Worm (Caenorhabditis elegans): ENCODE measurements around the gene F42H10.3.
A peak's percentile ranks its signal among the peaks of the same experiment; 100 is the strongest.

Gene F42H10.3

ce11 chrIII:8529772-8530171 lies 45.8 kb downstream of the F42H10.3 start, which contains the start of gene ZC21.10:
Gene ZC21.10 (plus strand): TSS chrIII:8530072.
- TF ChIP-seq nhr-76 (tag; optimal IDR thresholded peaks at IDR 0.05) (no peak), nhr-2 (tag; optimal IDR thresholded peaks at IDR 0.05) (no peak), mab-5 (tag; optimal IDR thresholded peaks at IDR 0.05) (no peak), lin-32 (GFP tag; optimal IDR thresholded peaks at IDR 0.05) (no peak), mls-2 (tag; optimal IDR thresholded peaks at IDR 0.05) (no peak), M03D4.4 (tag; optimal IDR thresholded peaks at IDR 0.05) (no peak), flh-1 (GFP tag; optimal IDR thresholded peaks at IDR 0.05) (no peak), elt-1 (tag; optimal IDR thresholded peaks at IDR 0.05; ENCODE audit: borderline replicate concordance, insufficient read depth) (no peak), zip-8 (tag; optimal IDR thresholded peaks at IDR 0.05) (no peak), drap-1 (GFP tag; optimal IDR thresholded peaks at IDR 0.05) (no peak), cnd-1 (tag; optimal IDR thresholded peaks at IDR 0.05) (no peak), tbx-8 (GFP tag; optimal IDR thresholded peaks at IDR 0.05) (no peak), sptf-1 (tag; optimal IDR thresholded peaks at IDR 0.05) (no peak), nhr-28 (tag; optimal IDR thresholded peaks at IDR 0.05) (no peak), unc-120 (tag; optimal IDR thresholded peaks at IDR 0.05; ENCODE audit: poor library complexity, severe bottlenecking) (no peak), bed-3 (GFP tag; optimal IDR thresholded peaks at IDR 0.05) (no peak), ces-1 (GFP tag; optimal IDR thresholded peaks at IDR 0.05) (no peak)

ce11 chrIII:8533900-8534299 lies 49.9 kb downstream of the F42H10.3 start:
- TF ChIP-seq mep-1 (tag; optimal IDR thresholded peaks at IDR 0.05) (no peak), ces-1 (GFP tag; optimal IDR thresholded peaks at IDR 0.05) (peak; percentile 4)

ce11 chrIII:8534647-8535181 lies 50.8 kb downstream of the F42H10.3 start, which contains the start of gene trp-1:
Gene trp-1 (plus strand): TSS chrIII:8535131.
- no peak for TF ChIP-seq mep-1 (tag; optimal IDR thresholded peaks at IDR 0.05)
- no peak for TF ChIP-seq nhr-237 (tag; optimal IDR thresholded peaks at IDR 0.05)
- TF ChIP-seq lin-13 (tag; optimal IDR thresholded peaks at IDR 0.05), result no peak
- TF ChIP-seq tbx-8 (GFP tag; optimal IDR thresholded peaks at IDR 0.05), result no peak
- TF ChIP-seq lsy-2 (tag; optimal IDR thresholded peaks at IDR 0.05), result no peak
- no peak for TF ChIP-seq ceh-43 (GFP tag; optimal IDR thresholded peaks at IDR 0.05)
- no peak for TF ChIP-seq ceh-83 (GFP tag; optimal IDR thresholded peaks at IDR 0.05)
- TF ChIP-seq ces-1 (GFP tag; optimal IDR thresholded peaks at IDR 0.05), result no peak
- no peak for TF ChIP-seq nhr-76 (tag; optimal IDR thresholded peaks at IDR 0.05)
- no peak for TF ChIP-seq sem-2 (GFP tag; optimal IDR thresholded peaks at IDR 0.05)
- no peak for TF ChIP-seq sptf-1 (tag; optimal IDR thresholded peaks at IDR 0.05)
- no peak for TF ChIP-seq bed-3 (GFP tag; optimal IDR thresholded peaks at IDR 0.05)
- TF ChIP-seq drap-1 (GFP tag; optimal IDR thresholded peaks at IDR 0.05), result no peak
- no peak for TF ChIP-seq nhr-28 (tag; optimal IDR thresholded peaks at IDR 0.05)
- no peak for TF ChIP-seq unc-120 (tag; optimal IDR thresholded peaks at IDR 0.05; ENCODE audit: poor library complexity, severe bottlenecking)
- TF ChIP-seq elt-3 (tag; optimal IDR thresholded peaks at IDR 0.05), result no peak
- TF ChIP-seq cnd-1 (tag; optimal IDR thresholded peaks at IDR 0.05), result no peak

- no peak for TF ChIP-seq ham-2 (GFP tag; optimal IDR thresholded peaks at IDR 0.05)
- TF ChIP-seq mls-2 (tag; optimal IDR thresholded peaks at IDR 0.05), result no peak
- no peak for TF ChIP-seq tbx-8 (GFP tag; optimal IDR thresholded peaks at IDR 0.05)
- TF ChIP-seq unc-62 (GFP tag; optimal IDR thresholded peaks at IDR 0.05), result no peak
Measured at ce11 chrIII:8535445-8535844, 51.5 kb downstream of the F42H10.3 start.

Data from whole organism, mixed stage, embryonic.